Fruit fly (Drosophila melanogaster) Kc167 (cell line): ENCODE results near the gene CG9231.

Source experiments
- Myc ChIP-seq: fragments of >200 bp; optimal IDR thresholded peaks from 2 replicates; lab custom pipeline; 2017; ENCODE audit warnings: missing external identifiers
- Sin3A ChIP-seq: fragments of >200 bp; optimal IDR thresholded peaks from 2 replicates; lab custom pipeline; 2018; ENCODE audit warnings: missing external identifiers
- h ChIP-seq: fragments of >200 bp; optimal IDR thresholded peaks from 3 replicates; lab custom pipeline; 2018; ENCODE audit warnings: missing external identifiers
- insv ChIP-seq: fragments of >200 bp; optimal IDR thresholded peaks from 3 replicates; lab custom pipeline; 2018; ENCODE audit warnings: missing external identifiers
- psq ChIP-seq: fragments of >200 bp; optimal IDR thresholded peaks from 2 replicates; lab custom pipeline; 2017; ENCODE audit warnings: missing external identifiers
- ttk ChIP-seq: sonication (Bioruptor generic); optimal IDR thresholded peaks from 2 replicates; lab custom pipeline; 2017; ENCODE audit warnings: missing external identifiers

CG9231 gene

dm6 chr3L:19585979-19586378 is at the start of gene CG9231, which contains the start of gene CG9330:
Gene CG9231, minus strand, starts transcription at chr3L:19586003.
Gene CG9330, plus strand, starts transcription at chr3L:19586253.
- TF ChIP-seq h (lab: Kevin White, UChicago) (no peak), insv (no peak), Sin3A (lab: Kevin White, UChicago) (no peak), ttk (lab: Kevin White, UChicago) (no peak), Myc (lab: Kevin White, UChicago) (no peak), psq (lab: Kevin White, UChicago) (no peak)

DNA sequence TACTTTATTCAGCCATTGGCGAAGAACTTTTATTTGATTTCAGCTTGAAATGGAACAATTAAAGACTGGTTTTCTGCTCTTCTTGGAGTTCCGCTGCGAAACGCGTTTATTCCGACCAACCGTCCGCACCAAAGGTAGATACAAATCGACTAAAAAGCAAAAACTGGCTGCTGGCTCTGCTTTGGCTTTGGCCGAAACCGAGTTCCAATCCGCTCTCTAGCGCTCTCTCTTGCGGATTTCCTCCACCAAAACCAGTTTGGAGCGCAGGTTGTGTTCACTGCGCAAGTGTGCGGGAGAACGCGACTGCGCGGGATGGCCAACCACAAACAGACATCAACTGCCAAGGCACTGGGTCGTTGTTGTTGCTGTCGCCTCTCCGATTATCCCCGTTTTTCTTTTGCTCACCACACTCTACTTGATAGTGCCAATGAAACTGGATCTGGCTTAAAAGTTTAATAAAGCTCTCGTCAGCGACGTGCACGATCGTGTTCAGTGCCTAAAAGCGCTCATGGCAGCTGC is 49.7 kb upstream of the CG9231 start, which contains the start of gene wnd:
Gene wnd, minus strand, starts transcription at position 306 of the 519 bp plus-strand sequence.
- TF ChIP-seq ttk (lab: Kevin White, UChicago), result no peak
- no peak for TF ChIP-seq psq (lab: Kevin White, UChicago)
- TF ChIP-seq Myc (lab: Kevin White, UChicago), result no peak
- no peak for TF ChIP-seq insv
- no peak for TF ChIP-seq h (lab: Kevin White, UChicago)
- no peak for TF ChIP-seq Sin3A (lab: Kevin White, UChicago)

- TF ChIP-seq insv, result no peak
- TF ChIP-seq h (lab: Kevin White, UChicago), result no peak
- no peak for TF ChIP-seq psq (lab: Kevin White, UChicago)
- no peak for TF ChIP-seq Sin3A (lab: Kevin White, UChicago)
- no peak for TF ChIP-seq ttk (lab: Kevin White, UChicago)
- no peak for TF ChIP-seq Myc (lab: Kevin White, UChicago)
Measured at dm6 chr3L:19634788-19635448, 49.1 kb upstream of the CG9231 start.

dm6 chr3L:19632766-19633632 is 47.2 kb upstream of the CG9231 start:
- no peak for TF ChIP-seq Myc (lab: Kevin White, UChicago)
- no peak for TF ChIP-seq ttk (lab: Kevin White, UChicago)
- TF ChIP-seq h (lab: Kevin White, UChicago), result no peak
- TF ChIP-seq psq (lab: Kevin White, UChicago), result no peak

- TF ChIP-seq Sin3A (lab: Kevin White, UChicago) (no peak), Myc (lab: Kevin White, UChicago) (no peak), insv (no peak), psq (lab: Kevin White, UChicago) (no peak), h (lab: Kevin White, UChicago) (no peak), ttk (lab: Kevin White, UChicago) (no peak)
Measured at dm6 chr3L:19631867-19632266, 46.1 kb upstream of the CG9231 start.

- TF ChIP-seq ttk (lab: Kevin White, UChicago) (no peak), h (lab: Kevin White, UChicago) (no peak), insv (no peak), Myc (lab: Kevin White, UChicago) (no peak), psq (lab: Kevin White, UChicago) (no peak), Sin3A (lab: Kevin White, UChicago) (no peak)
Measured at dm6 chr3L:19630701-19631100, 44.9 kb upstream of the CG9231 start.

DNA sequence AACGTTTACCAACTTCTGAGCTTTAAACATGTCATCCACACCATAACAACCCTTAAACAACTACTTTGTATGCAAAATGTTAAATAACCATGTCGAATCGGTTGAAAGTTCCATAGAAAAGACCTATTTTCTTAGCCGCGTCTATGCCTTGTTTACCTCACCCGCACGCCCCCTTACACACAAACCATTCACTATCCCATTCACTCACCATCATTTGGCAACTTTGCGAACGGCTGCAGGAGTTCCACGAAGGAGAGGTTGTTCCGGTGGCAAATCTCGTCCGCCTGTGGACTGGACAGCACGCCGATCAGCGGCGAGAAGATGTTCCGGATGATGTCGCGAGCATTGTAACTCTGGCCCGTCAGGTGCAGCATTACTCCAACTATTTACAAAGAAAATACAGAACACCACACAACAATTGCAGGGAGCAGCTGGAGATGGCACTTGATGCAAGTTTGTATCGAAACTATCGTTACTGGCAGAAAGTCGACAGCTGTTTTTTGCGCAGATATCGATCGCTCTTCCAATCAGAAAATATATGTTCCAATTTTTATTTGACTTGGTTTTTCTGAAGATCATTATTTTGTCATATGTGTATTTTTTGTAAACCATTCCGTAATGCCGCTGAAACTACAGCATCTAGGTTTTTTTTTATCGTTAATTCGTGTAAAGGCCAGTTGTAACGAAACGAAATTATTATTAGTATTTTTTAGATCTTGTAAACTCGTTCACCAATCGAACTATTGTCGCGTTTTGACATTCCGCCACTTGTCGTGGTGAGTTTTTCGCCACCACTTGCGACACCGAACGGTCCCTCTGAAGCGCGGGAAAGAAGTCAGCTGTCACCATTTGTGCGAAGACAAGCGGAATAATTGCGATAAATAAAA is 32.5 kb upstream of the CG9231 start, which contains the start of gene asf1:
Gene asf1, plus strand, starts transcription at position 823 of the 887 bp plus-strand sequence.
- TF ChIP-seq h (lab: Kevin White, UChicago), result no peak

DNA sequence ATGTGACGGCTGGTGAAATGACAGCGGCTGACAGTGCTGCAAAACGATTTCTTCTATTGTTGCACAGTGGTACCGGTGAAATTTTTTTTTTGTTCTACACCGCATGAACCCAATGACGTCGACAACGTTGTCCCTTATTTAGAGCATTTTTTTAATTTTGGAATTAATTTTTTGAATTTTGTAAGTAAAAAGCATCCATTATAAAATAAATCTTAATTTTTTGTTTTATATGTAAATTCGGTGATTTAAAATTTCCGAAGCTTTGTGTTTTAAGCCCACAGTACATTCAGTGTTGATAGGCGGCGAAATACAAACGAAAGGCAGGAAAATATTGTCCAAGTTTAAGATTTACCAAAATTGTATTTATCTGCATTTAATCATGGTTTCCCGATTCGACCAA is 26.4 kb upstream of the CG9231 start, which contains the start of the genes Lon and PIG-F:
Gene Lon, minus strand, starts transcription at position 28 of the 400 bp plus-strand sequence.
Gene PIG-F, plus strand, starts transcription at position 284 of the 400 bp plus-strand sequence.
- TF ChIP-seq psq (lab: Kevin White, UChicago) (no peak), Sin3A (lab: Kevin White, UChicago) (no peak)

- no peak for TF ChIP-seq insv
- no peak for TF ChIP-seq ttk (lab: Kevin White, UChicago)
- TF ChIP-seq Sin3A (lab: Kevin White, UChicago), result no peak
- no peak for TF ChIP-seq Myc (lab: Kevin White, UChicago)
- TF ChIP-seq psq (lab: Kevin White, UChicago), result no peak
- no peak for TF ChIP-seq h (lab: Kevin White, UChicago)
Measured at dm6 chr3L:19605974-19606497, 20.2 kb upstream of the CG9231 start, which contains the start of the genes lush and CG9372. Gene lush, minus strand, starts transcription at chr3L:19606090. Gene CG9372, plus strand, starts transcription at chr3L:19606208.

dm6 chr3L:19601413-19601812 is 15.6 kb upstream of the CG9231 start, which contains the start of gene CG9368:
Gene CG9368, plus strand, starts transcription at chr3L:19601633.
- TF ChIP-seq Sin3A (lab: Kevin White, UChicago) (no peak), psq (lab: Kevin White, UChicago) (no peak), h (lab: Kevin White, UChicago) (no peak), ttk (lab: Kevin White, UChicago) (no peak), Myc (lab: Kevin White, UChicago) (no peak), insv (no peak)
